Fruit fly (Drosophila melanogaster): ENCODE data around the gene Rala.

Gene Rala

DNA sequence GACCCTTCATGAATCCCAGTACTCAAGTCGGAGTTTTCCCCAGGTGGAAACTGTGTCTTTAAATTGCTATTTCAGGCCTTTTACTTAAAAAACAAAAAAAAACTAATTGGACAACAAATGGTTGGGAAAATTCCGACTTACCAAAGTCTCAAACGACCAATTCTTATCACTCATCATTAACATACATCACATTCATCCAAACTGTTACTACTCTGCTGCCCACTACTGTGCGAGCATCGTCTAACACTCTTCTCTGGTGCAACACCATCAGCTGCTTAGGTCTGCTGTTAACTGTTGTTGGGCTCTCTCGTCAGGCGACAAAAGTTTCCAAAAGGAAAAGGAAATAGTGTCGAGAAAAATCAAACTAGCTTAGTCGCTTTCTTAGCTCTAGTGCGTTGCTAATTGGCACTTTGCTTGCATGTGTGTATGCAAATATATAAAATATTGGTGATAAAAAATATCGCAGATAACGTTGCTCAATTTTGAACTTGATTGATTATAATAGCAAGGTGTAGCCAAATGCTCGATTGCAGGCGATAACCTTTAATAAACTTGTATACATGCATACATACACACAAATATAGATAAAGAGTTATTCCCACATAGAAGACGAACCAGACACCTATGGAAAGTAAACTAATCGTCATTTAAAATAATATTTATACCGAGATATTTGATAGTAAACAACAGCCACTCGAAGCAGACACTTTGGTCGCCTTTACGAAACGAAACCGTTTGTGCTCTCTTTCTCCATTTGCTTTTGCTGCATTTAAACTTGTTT, 25.3 kb downstream of the Rala start (continued):
- peak; percentile 77 for TF ChIP-seq Med (GFP tag)
- TF ChIP-seq corto (GFP tag; optimal IDR thresholded peaks at IDR 0.05): peak; percentile 51
- no peak for TF ChIP-seq CG7271 (tag; optimal IDR thresholded peaks at IDR 0.05)
- TF ChIP-seq CG11093 (GFP tag; IDR thresholded peaks at IDR 0.05): 0 out of 3 replicates have a peak, but pooled peaks have one; percentile 12
- 0 out of 2 replicates have a peak, but pooled peaks have one; percentile 5 for TF ChIP-seq CG4360 (GFP tag; IDR thresholded peaks at IDR 0.05)
- TF ChIP-seq unc-4 (GFP tag; IDR thresholded peaks at IDR 0.05; ENCODE audit: partially characterized antibody): no peak
- TF ChIP-seq CG12299 (tag; optimal IDR thresholded peaks at IDR 0.05): no peak
- no peak for TF ChIP-seq schlank (tag; optimal IDR thresholded peaks at IDR 0.05)
- no peak for TF ChIP-seq CG1792 (GFP tag; optimal IDR thresholded peaks at IDR 0.05)
- peak; percentile 45 for TF ChIP-seq CG1603 (tag; optimal IDR thresholded peaks at IDR 0.05)
- no peak for TF ChIP-seq HmgD (GFP tag; optimal IDR thresholded peaks at IDR 0.05)
- TF ChIP-seq CG8478 (optimal IDR thresholded peaks at IDR 0.05): no peak
- peak; percentile 75 for TF ChIP-seq gem (tag; optimal IDR thresholded peaks at IDR 0.05)
- TF ChIP-seq CG2678 (tag; optimal IDR thresholded peaks at IDR 0.05): peak; percentile 77
- peak; percentile 2 for TF ChIP-seq CG17186 (GFP tag; optimal IDR thresholded peaks at IDR 0.05)
- no peak for TF ChIP-seq Gsc (GFP tag; IDR thresholded peaks at IDR 0.05)
- TF ChIP-seq CG10366 (GFP tag; IDR thresholded peaks at IDR 0.05): peak; percentile 32; the same call in 1 of the 2 replicates
- no peak for TF ChIP-seq crol (GFP tag; IDR thresholded peaks at IDR 0.05)
- TF ChIP-seq Deaf1 (tag; optimal IDR thresholded peaks at IDR 0.05): peak; percentile 2
- peak; percentile 47 for TF ChIP-seq Nf-YB (GFP tag; optimal IDR thresholded peaks at IDR 0.05)
- peak; percentile 71 for TF ChIP-seq CG4424 (GFP tag; optimal IDR thresholded peaks at IDR 0.05)
- 0 out of 3 replicates have a peak, but pooled peaks have one; percentile 7 for TF ChIP-seq dysf (GFP tag; IDR thresholded peaks at IDR 0.05)
- TF ChIP-seq CG30431 (GFP tag; optimal IDR thresholded peaks at IDR 0.05): peak; percentile 4
- peak; percentile 5 for TF ChIP-seq tap (tag; optimal IDR thresholded peaks at IDR 0.05)
- TF ChIP-seq sna (GFP tag; IDR thresholded peaks at IDR 0.05; ENCODE audit: partially characterized antibody): no peak
- peak; percentile 13 for TF ChIP-seq CG6813 (GFP tag; optimal IDR thresholded peaks at IDR 0.05)
- TF ChIP-seq CG18011 (GFP tag; optimal IDR thresholded peaks at IDR 0.05): peak; percentile 29
- peak; percentile 73 for TF ChIP-seq kni (GFP tag; optimal IDR thresholded peaks at IDR 0.05)
- TF ChIP-seq dati (GFP tag; IDR thresholded peaks at IDR 0.05): no peak
- peak; percentile 42 for TF ChIP-seq tin (GFP tag; optimal IDR thresholded peaks at IDR 0.05)
- TF ChIP-seq so (GFP tag; IDR thresholded peaks at IDR 0.05): no peak
- TF ChIP-seq CG3838 (GFP tag; optimal IDR thresholded peaks at IDR 0.05): peak; percentile 10
- peak; percentile 2 for TF ChIP-seq CG10462 (GFP tag; optimal IDR thresholded peaks at IDR 0.05)
- TF ChIP-seq mam (GFP tag; optimal IDR thresholded peaks at IDR 0.05): peak; percentile 33
- no peak for TF ChIP-seq Elba2 (GFP tag; optimal IDR thresholded peaks at IDR 0.05)
- TF ChIP-seq CG2712 (tag; optimal IDR thresholded peaks at IDR 0.05): peak; percentile 65
- peak in 1 of 2 experiments; percentile 70 for TF ChIP-seq Hr51 (GFP tag; optimal IDR thresholded peaks at IDR 0.05)
- TF ChIP-seq CG10979 (tag; optimal IDR thresholded peaks at IDR 0.05): peak; percentile 71
- TF ChIP-seq ase (GFP tag; IDR thresholded peaks at IDR 0.05): no peak
- TF ChIP-seq Myb (GFP tag; optimal IDR thresholded peaks at IDR 0.05): no peak
- TF ChIP-seq CG7745 (tag; optimal IDR thresholded peaks at IDR 0.05): no peak
- TF ChIP-seq CG7987 (GFP tag; optimal IDR thresholded peaks at IDR 0.05): no peak
- peak; percentile 55 for TF ChIP-seq jing (GFP tag; optimal IDR thresholded peaks at IDR 0.05)
- TF ChIP-seq CG15696 (tag; optimal IDR thresholded peaks at IDR 0.05): peak; percentile 60
- TF ChIP-seq h (optimal IDR thresholded peaks at IDR 0.05): no peak
- TF ChIP-seq CG33557 (GFP tag; optimal IDR thresholded peaks at IDR 0.05): peak; percentile 73
- peak; percentile 14 for TF ChIP-seq btn (GFP tag; optimal IDR thresholded peaks at IDR 0.05)
- TF ChIP-seq HmgZ (tag; optimal IDR thresholded peaks at IDR 0.05): peak; percentile 11
- no peak for TF ChIP-seq pb (GFP tag; optimal IDR thresholded peaks at IDR 0.05)
